Worm (Caenorhabditis elegans): ENCODE results near the gene pgp-9.

Gene pgp-9

ce11 chrV:17780285-17780684, 24.6 kb downstream of the pgp-9 start (continued):
- TF ChIP-seq ZK546.5 (tag; optimal IDR thresholded peaks at IDR 0.05) (no peak), duxl-1 (tag; optimal IDR thresholded peaks at IDR 0.05; ENCODE audit: poor library complexity) (no peak), T20F7.1 (GFP tag; optimal IDR thresholded peaks at IDR 0.05) (no peak), nhr-25 (tag; optimal IDR thresholded peaks at IDR 0.05; ENCODE audit: borderline replicate concordance, insufficient read depth) (no peak), hlh-30 (tag; optimal IDR thresholded peaks at IDR 0.05; ENCODE audit: insufficient read depth) (peak; percentile 63), lin-1 (GFP tag; IDR thresholded peaks at IDR 0.05) (no peak), dmd-6 (GFP tag; IDR thresholded peaks at IDR 0.05) (peak; percentile 20; the same call in 1 of the 2 replicates), Y75B8A.6 (GFP tag; IDR thresholded peaks at IDR 0.05) (no peak), zip-11 (GFP tag; IDR thresholded peaks at IDR 0.05) (no peak), egl-27 (tag; optimal IDR thresholded peaks at IDR 0.05) (no peak), zip-2 (tag; optimal IDR thresholded peaks at IDR 0.05) (no peak), ceh-44 (GFP tag; IDR thresholded peaks at IDR 0.05) (no peak), nhr-28 (tag; optimal IDR thresholded peaks at IDR 0.05) (peak; percentile 69), dpl-1 (GFP tag; optimal IDR thresholded peaks at IDR 0.05) (no peak), Y5F2A.4 (GFP tag; optimal IDR thresholded peaks at IDR 0.05) (no peak), lin-29 (GFP tag; IDR thresholded peaks at IDR 0.05) (no peak), aly-2 (tag; optimal IDR thresholded peaks at IDR 0.05) (no peak), hif-1 (tag; optimal IDR thresholded peaks at IDR 0.05) (no peak), pqm-1 (tag; optimal IDR thresholded peaks at IDR 0.05) (peak; percentile 53), dve-1 (tag; optimal IDR thresholded peaks at IDR 0.05; ENCODE audit: insufficient read depth) (peak; percentile 47), spr-3 (GFP tag; optimal IDR thresholded peaks at IDR 0.05) (no peak), unc-62 (GFP tag; optimal IDR thresholded peaks at IDR 0.05 in 1 of 2) (peak in 1 of 2 experiments; percentile 30), unc-62 (tag; optimal IDR thresholded peaks at IDR 0.05) (no peak), mdl-1 (tag; optimal IDR thresholded peaks at IDR 0.05) (no peak), hmg-1.1 (GFP tag; IDR thresholded peaks at IDR 0.05) (no peak), daf-16 (GFP tag; optimal IDR thresholded peaks at IDR 0.05) (no peak), daf-16 (tag; optimal IDR thresholded peaks at IDR 0.05) (peak; percentile 21), unc-130 (GFP tag; optimal IDR thresholded peaks at IDR 0.05) (no peak), zfp-3 (GFP tag; conservative IDR thresholded peaks at IDR 0.05) (no peak)

ce11 chrV:17783542-17783941, 27.9 kb downstream of the pgp-9 start, which contains the start of gene srab-12:
TSS of gene srab-12 (minus strand) at chrV:17783642.
- no peak for TF ChIP-seq daf-19 (GFP tag; conservative IDR thresholded peaks at IDR 0.05)
- TF ChIP-seq spr-1 (tag; optimal IDR thresholded peaks at IDR 0.05): no peak
- no peak for TF ChIP-seq set-16 (GFP tag; IDR thresholded peaks at IDR 0.05)
- no peak for TF ChIP-seq mdl-1 (tag; optimal IDR thresholded peaks at IDR 0.05)

- no peak for TF ChIP-seq tag-97 (GFP tag; IDR thresholded peaks at IDR 0.05)
- TF ChIP-seq ztf-7 (tag; optimal IDR thresholded peaks at IDR 0.05): no peak
- peak in 1 of 2 experiments; percentile 90 for TF ChIP-seq unc-62 (GFP tag; optimal IDR thresholded peaks at IDR 0.05 in 1 of 2)
- no peak for TF ChIP-seq unc-62 (tag; optimal IDR thresholded peaks at IDR 0.05)
Observed at ce11 chrV:17784363-17784762, 28.7 kb downstream of the pgp-9 start.

- TF ChIP-seq aha-1 (tag): peak; percentile 64
- peak in 1 of 2 experiments; percentile 20 for TF ChIP-seq unc-62 (GFP tag; optimal IDR thresholded peaks at IDR 0.05 in 1 of 2)
- TF ChIP-seq unc-62 (tag; optimal IDR thresholded peaks at IDR 0.05): no peak
- TF ChIP-seq lin-39 (tag; optimal IDR thresholded peaks at IDR 0.05): no peak
- TF ChIP-seq unc-39 (tag; optimal IDR thresholded peaks at IDR 0.05): no peak
- TF ChIP-seq Y75B8A.6 (GFP tag; IDR thresholded peaks at IDR 0.05): no peak
Observed at ce11 chrV:17790191-17790590, 34.5 kb downstream of the pgp-9 start, which contains the start of gene srh-290. TSS of gene srh-290 (plus strand) at chrV:17790491.

Measured in whole organism, L4 larva.